Worm (Caenorhabditis elegans): ENCODE results near the gene srx-88.
A peak's percentile ranks its signal among the peaks of the same experiment; 100 is the strongest.

Gene srx-88

DNA sequence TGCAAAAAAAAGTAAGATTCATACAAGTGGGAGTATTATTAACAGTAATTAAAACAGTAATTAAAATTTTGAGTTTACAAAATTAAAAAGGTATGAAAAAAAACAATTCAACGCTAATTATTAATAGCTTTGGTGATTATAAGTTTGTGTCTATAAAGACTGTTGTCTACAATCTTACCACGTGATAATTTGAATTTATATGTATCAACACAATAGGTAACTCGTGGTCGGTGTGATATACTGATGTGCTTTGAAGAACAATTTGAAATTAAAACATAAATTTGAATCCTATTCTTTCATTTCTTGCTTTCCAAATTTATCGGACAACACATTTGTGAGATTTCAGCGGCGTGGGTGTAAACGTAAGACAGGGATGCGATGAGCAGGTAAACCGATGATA lies 44.5 kb downstream of the srx-88 start:
- TF ChIP-seq hlh-12 (tag; optimal IDR thresholded peaks at IDR 0.05) = no peak
- TF ChIP-seq tlf-1 (GFP tag; optimal IDR thresholded peaks at IDR 0.05) = no peak
- TF ChIP-seq ztf-26 (tag; optimal IDR thresholded peaks at IDR 0.05) = no peak
- no peak for TF ChIP-seq snpc-1.3 (tag; optimal IDR thresholded peaks at IDR 0.05; ENCODE audit: insufficient read depth)
- no peak for TF ChIP-seq tbx-9 (tag; optimal IDR thresholded peaks at IDR 0.05; ENCODE audit: borderline replicate concordance)
- no peak for TF ChIP-seq ztf-18 (tag; optimal IDR thresholded peaks at IDR 0.05)
- no peak for TF ChIP-seq nhr-179 (tag; optimal IDR thresholded peaks at IDR 0.05)
- TF ChIP-seq C17E4.6 (GFP tag; IDR thresholded peaks at IDR 0.05) = no peak
- TF ChIP-seq lin-35 (GFP tag; optimal IDR thresholded peaks at IDR 0.05) = no peak
- no peak for TF ChIP-seq madf-6 (GFP tag; IDR thresholded peaks at IDR 0.05)
- TF ChIP-seq attf-5 (GFP tag; optimal IDR thresholded peaks at IDR 0.05) = no peak
- no peak for TF ChIP-seq F10E7.11 (tag; optimal IDR thresholded peaks at IDR 0.05)
- TF ChIP-seq snpc-3.4 (tag; optimal IDR thresholded peaks at IDR 0.05) = no peak
- TF ChIP-seq F39B2.1 (GFP tag; IDR thresholded peaks at IDR 0.05) = no peak
- TF ChIP-seq F52B5.7 (tag; optimal IDR thresholded peaks at IDR 0.05) = no peak

ce11 chrV:11629222-11630026 lies 46.1 kb downstream of the srx-88 start, which contains the start of gene F35B12.10:
TSS of gene F35B12.10 (minus strand) at chrV:11629272.
- TF ChIP-seq D2030.7 (GFP tag; IDR thresholded peaks at IDR 0.05) = no peak
- no peak for TF ChIP-seq rec-8 (tag; optimal IDR thresholded peaks at IDR 0.05)
- no peak for TF ChIP-seq nhr-179 (tag; optimal IDR thresholded peaks at IDR 0.05)
- peak; percentile 36; the same call in 1 of the 2 replicates for TF ChIP-seq cebp-1 (GFP tag; IDR thresholded peaks at IDR 0.05)
- TF ChIP-seq cebp-1 (tag; optimal IDR thresholded peaks at IDR 0.05) = peak; percentile 23
- TF ChIP-seq attf-5 (GFP tag; optimal IDR thresholded peaks at IDR 0.05) = peak; percentile 13
- TF ChIP-seq B0336.3 (GFP tag; IDR thresholded peaks at IDR 0.05) = peak; percentile 56; the same call in 1 of the 2 replicates
- TF ChIP-seq pha-4 (tag; optimal IDR thresholded peaks at IDR 0.05) = no peak
- TF ChIP-seq ztf-25 (GFP tag; IDR thresholded peaks at IDR 0.05) = no peak
- TF ChIP-seq aptf-3 (GFP tag; IDR thresholded peaks at IDR 0.05) = no peak
- no peak for TF ChIP-seq tlf-1 (GFP tag; optimal IDR thresholded peaks at IDR 0.05)
- no peak for TF ChIP-seq egl-44 (GFP tag; IDR thresholded peaks at IDR 0.05)
- TF ChIP-seq nhr-80 (tag; optimal IDR thresholded peaks at IDR 0.05) = peak; percentile 98
- peak; percentile 19 for TF ChIP-seq nhr-90 (tag; optimal IDR thresholded peaks at IDR 0.05)
- TF ChIP-seq mel-28 (tag; optimal IDR thresholded peaks at IDR 0.05; ENCODE audit: borderline replicate concordance) = no peak
- TF ChIP-seq lsy-27 (tag; optimal IDR thresholded peaks at IDR 0.05; ENCODE audit: borderline replicate concordance, insufficient read depth) = no peak
- no peak for TF ChIP-seq F55B11.4 (tag; optimal IDR thresholded peaks at IDR 0.05; ENCODE audit: borderline replicate concordance, insufficient read depth)
- TF ChIP-seq nfya-1 (tag; optimal IDR thresholded peaks at IDR 0.05; ENCODE audit: borderline replicate concordance, insufficient read depth) = no peak
- TF ChIP-seq B0261.1 (tag; optimal IDR thresholded peaks at IDR 0.05) = no peak
- peak; percentile 69 for TF ChIP-seq dox-1 (GFP tag; IDR thresholded peaks at IDR 0.05)
- TF ChIP-seq hmg-20 (GFP tag; IDR thresholded peaks at IDR 0.05) = no peak
- TF ChIP-seq atf-7 (tag; optimal IDR thresholded peaks at IDR 0.05) = peak; percentile 37
- no peak for TF ChIP-seq Y53G8AR.9 (GFP tag; conservative IDR thresholded peaks at IDR 0.05)
- TF ChIP-seq hrde-1 (tag; optimal IDR thresholded peaks at IDR 0.05; ENCODE audit: borderline replicate concordance) = no peak
- TF ChIP-seq T26A5.8 (tag; optimal IDR thresholded peaks at IDR 0.05) = no peak
- no peak for TF ChIP-seq fkh-3 (tag; optimal IDR thresholded peaks at IDR 0.05)
- TF ChIP-seq hlh-12 (tag; optimal IDR thresholded peaks at IDR 0.05) = no peak
- no peak for TF ChIP-seq ceh-27 (GFP tag; optimal IDR thresholded peaks at IDR 0.05)
- TF ChIP-seq C06A6.2 (GFP tag; conservative IDR thresholded peaks at IDR 0.05) = no peak
- TF ChIP-seq ets-4 (GFP tag; optimal IDR thresholded peaks at IDR 0.05) = peak; percentile 59
- TF ChIP-seq ccch-3 (GFP tag; optimal IDR thresholded peaks at IDR 0.05) = no peak
- no peak for TF ChIP-seq snpc-4 (GFP tag; optimal IDR thresholded peaks at IDR 0.05)
- TF ChIP-seq snpc-4 (tag; optimal IDR thresholded peaks at IDR 0.05) = peak in 1 of 4 experiments; percentile 7
- no peak for TF ChIP-seq lin-40 (tag; optimal IDR thresholded peaks at IDR 0.05)

Measured in whole organism, young adult.